Worm (Caenorhabditis elegans) whole organism, early embryonic: ENCODE data around the gene kin-16.
"Not testable (repeated sequence)": the region's sequence is repeated elsewhere in the genome, so short reads cannot be mapped to it uniquely, and the experiment has no call there.

Experiments
- B0310.2 ChIP-seq: sonication (generic microtip); optimal IDR thresholded peaks from 2 replicates; lab custom pipeline; 2016; ENCODE audit warnings: mild to moderate bottlenecking, missing genetic modification characterization, missing compliant biosample characterization
- F13C5.2 ChIP-seq: sonication (generic microtip); optimal IDR thresholded peaks from 2 replicates; lab custom pipeline; 2017; ENCODE audit warnings: mild to moderate bottlenecking, missing genetic modification characterization, inconsistent platforms, missing compliant biosample characterization
- aly-1 ChIP-seq: sonication (generic microtip); optimal IDR thresholded peaks from 2 replicates; lab custom pipeline; 2016; ENCODE audit warnings: missing genetic modification characterization, missing compliant biosample characterization
- ama-1 ChIP-seq: fragments of 150-350 bp; optimal IDR thresholded peaks from 2 replicates; lab custom pipeline; 2014
- ceh-13 ChIP-seq: fragments of 200-800 bp; sonication (Bioruptor generic); optimal IDR thresholded peaks from 2 replicates; lab custom pipeline; 2018; ENCODE audit warnings: mild to moderate bottlenecking, missing genetic modification characterization, missing compliant biosample characterization
- ceh-36 ChIP-seq: sonication (generic microtip); optimal IDR thresholded peaks from 2 replicates; lab custom pipeline; 2016; ENCODE audit warnings: missing genetic modification characterization, inconsistent platforms, missing compliant biosample characterization
- ets-7 ChIP-seq: sonication (generic microtip); optimal IDR thresholded peaks from 2 replicates; lab custom pipeline; 2016; ENCODE audit warnings: missing genotype, missing genetic modification characterization, missing compliant biosample characterization
- flt-1 ChIP-seq: fragments of 200-800 bp; sonication (Bioruptor generic); IDR thresholded peaks from 2 replicates; pipeline ENCODE4 v1.3.6; 2022; ENCODE audit warnings: missing genetic modification characterization, missing compliant biosample characterization
- hmbx-1 ChIP-seq: sonication (generic microtip); optimal IDR thresholded peaks from 2 replicates; lab custom pipeline; 2016; ENCODE audit warnings: mild to moderate bottlenecking, missing genetic modification characterization, missing compliant biosample characterization
- hmg-4 ChIP-seq: fragments of 200-800 bp; sonication (Bioruptor generic); optimal IDR thresholded peaks from 2 replicates; lab custom pipeline; 2018; ENCODE audit warnings: mild to moderate bottlenecking, missing genetic modification characterization, missing compliant biosample characterization
- hnd-1 ChIP-seq: sonication (generic microtip); optimal IDR thresholded peaks from 2 replicates; lab custom pipeline; 2016; ENCODE audit warnings: missing genetic modification characterization, missing compliant biosample characterization
- pes-1 ChIP-seq: fragments of 200-800 bp; sonication (Bioruptor generic); IDR thresholded peaks from 2 replicates; pipeline ENCODE4 v1.3.6; 2022; ENCODE audit warnings: missing genetic modification reagents, missing genetic modification characterization, missing compliant biosample characterization
- scrt-1 ChIP-seq: fragments of 200-800 bp; sonication (Bioruptor generic); IDR thresholded peaks from 2 replicates; pipeline ENCODE4 v1.3.6; 2022; ENCODE audit warnings: missing genetic modification characterization, missing compliant biosample characterization
- sea-1 ChIP-seq: fragments of 200-800 bp; sonication (Bioruptor generic); conservative IDR thresholded peaks from 2 replicates; pipeline ENCODE4 v1.3.6; 2022; ENCODE audit warnings: missing genetic modification characterization, missing compliant biosample characterization
- tbx-11 ChIP-seq: fragments of 200-800 bp; sonication (Bioruptor generic); IDR thresholded peaks from 2 replicates; pipeline ENCODE4 v1.3.6; 2022; ENCODE audit warnings: missing genetic modification characterization, missing compliant biosample characterization
- tbx-37 ChIP-seq: fragments of 200-800 bp; sonication (Bioruptor generic); conservative IDR thresholded peaks from 2 replicates; pipeline ENCODE4 v1.3.6; 2022; ENCODE audit warnings: missing genetic modification reagents, missing genetic modification characterization, missing compliant biosample characterization
- tra-4 ChIP-seq: sonication (generic microtip); optimal IDR thresholded peaks from 2 replicates; lab custom pipeline; 2017; ENCODE audit warnings: missing genetic modification characterization, missing compliant biosample characterization

The kin-16 gene

ce11 chrII:9474367-9475105, 38.6 kb upstream of the kin-16 start, which contains the start of the genes chil-25 and chil-26:
Gene chil-25 (minus strand): TSS chrII:9474467.
Gene chil-26 (plus strand): TSS chrII:9475055.
- TF ChIP-seq tra-4: no peak
- TF ChIP-seq sea-1: no peak
- TF ChIP-seq pes-1: no peak
- no peak for TF ChIP-seq tbx-37
- TF ChIP-seq F13C5.2 (tag; lab: Kevin White, UChicago): no peak
- TF ChIP-seq ceh-13: no peak
- no peak for TF ChIP-seq aly-1
- TF ChIP-seq ama-1 (lab: Kevin White, UChicago): no peak
- no peak for TF ChIP-seq tbx-11 (GFP tag; lab: Robert Waterston, UW)
- no peak for TF ChIP-seq flt-1

- TF ChIP-seq ceh-13 (no peak), hmbx-1 (tag; lab: Kevin White, UChicago) (no peak), F13C5.2 (tag; lab: Kevin White, UChicago) (no peak), tbx-11 (GFP tag; lab: Robert Waterston, UW) (no peak), B0310.2 (tag; lab: Kevin White, UChicago) (no peak), ceh-36 (tag; lab: Kevin White, UChicago) (no peak), hnd-1 (tag; lab: Kevin White, UChicago) (no peak), pes-1 (no peak), scrt-1 (GFP tag; lab: Robert Waterston, UW) (no peak), ama-1 (lab: Kevin White, UChicago) (no peak), flt-1 (no peak), sea-1 (no peak), aly-1 (no peak), ets-7 (tag; lab: Kevin White, UChicago) (no peak), hmg-4 (GFP tag; lab: Kevin White, UChicago) (no peak), tbx-37 (no peak)
Measured at ce11 chrII:9470027-9470426, 34.1 kb upstream of the kin-16 start, which contains the start of gene T19H5.6. Gene T19H5.6 (minus strand): TSS chrII:9470221.

DNA sequence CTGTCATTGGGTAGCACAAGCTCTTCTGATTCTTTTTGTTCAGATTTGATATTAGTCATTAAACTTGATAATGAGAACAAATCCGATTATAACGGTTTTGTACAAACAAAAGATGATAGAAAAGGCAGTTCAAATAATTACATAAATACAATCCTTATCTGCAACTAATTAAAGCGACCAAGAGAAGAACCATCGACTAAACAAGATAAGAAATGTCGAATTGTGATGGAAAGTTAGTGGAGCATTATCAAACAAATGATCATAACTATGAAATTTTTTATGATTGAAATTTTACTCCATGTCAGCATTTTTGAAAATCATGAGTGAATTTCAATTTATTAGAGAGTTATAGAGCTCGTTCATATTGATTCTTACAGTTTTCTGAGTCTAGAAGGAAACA, 32.5 kb upstream of the kin-16 start, which contains the start of gene chil-23:
chil-23 (minus strand) TSS at position 198 of the 400 bp plus-strand sequence.
- TF ChIP-seq hmg-4 (GFP tag; lab: Kevin White, UChicago): no peak
- no peak for TF ChIP-seq tbx-11 (GFP tag; lab: Robert Waterston, UW)
- no peak for TF ChIP-seq scrt-1 (GFP tag; lab: Robert Waterston, UW)
- TF ChIP-seq flt-1: no peak
- no peak for TF ChIP-seq B0310.2 (tag; lab: Kevin White, UChicago)
- no peak for TF ChIP-seq sea-1
- TF ChIP-seq tra-4: no peak
- no peak for TF ChIP-seq ceh-36 (tag; lab: Kevin White, UChicago)
- TF ChIP-seq tbx-37: no peak
- TF ChIP-seq hnd-1 (tag; lab: Kevin White, UChicago): no peak
- no peak for TF ChIP-seq hmbx-1 (tag; lab: Kevin White, UChicago)
- no peak for TF ChIP-seq aly-1
- no peak for TF ChIP-seq ama-1 (lab: Kevin White, UChicago)
- no peak for TF ChIP-seq F13C5.2 (tag; lab: Kevin White, UChicago)
- no peak for TF ChIP-seq pes-1
- TF ChIP-seq ets-7 (tag; lab: Kevin White, UChicago): no peak
- no peak for TF ChIP-seq ceh-13

ce11 chrII:9466095-9466494, 30.2 kb upstream of the kin-16 start, which contains the start of gene chil-22:
Gene chil-22 (minus strand): TSS chrII:9466195.
- TF ChIP-seq scrt-1 (GFP tag; lab: Robert Waterston, UW): no peak
- TF ChIP-seq tra-4: no peak
- no peak for TF ChIP-seq hnd-1 (tag; lab: Kevin White, UChicago)
- no peak for TF ChIP-seq hmg-4 (GFP tag; lab: Kevin White, UChicago)
- TF ChIP-seq tbx-37: no peak
- no peak for TF ChIP-seq B0310.2 (tag; lab: Kevin White, UChicago)
- TF ChIP-seq ama-1 (lab: Kevin White, UChicago): no peak
- TF ChIP-seq ceh-36 (tag; lab: Kevin White, UChicago): no peak
- TF ChIP-seq sea-1: no peak
- no peak for TF ChIP-seq F13C5.2 (tag; lab: Kevin White, UChicago)
- TF ChIP-seq flt-1: no peak
- TF ChIP-seq tbx-11 (GFP tag; lab: Robert Waterston, UW): no peak
- TF ChIP-seq hmbx-1 (tag; lab: Kevin White, UChicago): no peak
- TF ChIP-seq ceh-13: no peak
- TF ChIP-seq ets-7 (tag; lab: Kevin White, UChicago): no peak
- no peak for TF ChIP-seq pes-1
- no peak for TF ChIP-seq aly-1

DNA sequence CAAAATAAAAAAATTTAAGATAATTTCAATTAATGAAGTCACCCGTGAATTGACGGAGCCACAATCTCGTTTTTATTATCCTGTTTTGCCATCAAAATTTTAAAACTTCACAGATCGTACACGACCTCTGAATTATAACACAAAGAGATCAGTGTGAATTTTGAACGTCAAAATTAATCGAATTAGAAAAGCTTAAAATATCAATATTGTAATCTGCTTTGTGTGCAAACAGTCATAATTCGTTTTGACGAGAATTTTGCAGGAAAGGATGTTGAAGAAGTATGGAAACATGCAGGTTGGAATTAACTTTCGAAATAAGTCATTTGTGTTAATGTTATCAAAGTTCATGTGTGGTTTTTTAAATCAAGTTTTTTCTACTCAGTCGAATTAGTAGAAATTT, 26.0 kb upstream of the kin-16 start, which contains the start of gene chil-21:
chil-21 (minus strand) TSS at position 101 of the 400 bp plus-strand sequence.
- TF ChIP-seq tbx-37; aly-1; ceh-36 (tag; lab: Kevin White, UChicago): not testable (repeated sequence)

ce11 chrII:9459462-9459861, 23.6 kb upstream of the kin-16 start, which contains the start of gene R09D1.14:
Gene R09D1.14 (minus strand): TSS chrII:9459562.
- not testable (repeated sequence) for TF ChIP-seq tra-4; tbx-11 (GFP tag; lab: Robert Waterston, UW); ets-7 (tag; lab: Kevin White, UChicago)

DNA sequence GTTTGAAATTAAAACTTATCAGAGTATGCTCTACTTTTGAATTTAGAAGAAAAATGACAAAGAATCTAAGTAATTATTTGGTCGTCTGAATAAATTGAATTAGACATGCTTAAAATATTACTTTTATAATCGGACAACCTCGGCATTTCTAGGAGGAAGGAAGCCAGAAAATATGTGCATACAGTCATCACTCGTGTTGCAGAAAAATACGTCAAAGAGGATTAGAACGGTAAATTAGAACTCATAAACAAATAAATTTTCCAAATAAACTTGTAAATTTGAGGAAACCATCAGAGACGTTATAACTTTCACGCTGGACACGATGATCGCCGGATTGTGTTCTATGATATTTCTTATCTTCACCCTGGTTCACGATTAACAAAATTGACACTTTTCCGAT, 18.4 kb upstream of the kin-16 start, which contains the start of gene chil-19:
chil-19 (minus strand) TSS at position 101 of the 400 bp plus-strand sequence.
- TF ChIP-seq pes-1 (no peak), hnd-1 (tag; lab: Kevin White, UChicago) (no peak), ceh-36 (tag; lab: Kevin White, UChicago) (no peak), B0310.2 (tag; lab: Kevin White, UChicago) (no peak), tbx-11 (GFP tag; lab: Robert Waterston, UW) (no peak), aly-1 (no peak), tbx-37 (no peak), hmbx-1 (tag; lab: Kevin White, UChicago) (no peak)
